Worm (Caenorhabditis elegans): ENCODE measurements around the gene F23H12.5.

DNA sequence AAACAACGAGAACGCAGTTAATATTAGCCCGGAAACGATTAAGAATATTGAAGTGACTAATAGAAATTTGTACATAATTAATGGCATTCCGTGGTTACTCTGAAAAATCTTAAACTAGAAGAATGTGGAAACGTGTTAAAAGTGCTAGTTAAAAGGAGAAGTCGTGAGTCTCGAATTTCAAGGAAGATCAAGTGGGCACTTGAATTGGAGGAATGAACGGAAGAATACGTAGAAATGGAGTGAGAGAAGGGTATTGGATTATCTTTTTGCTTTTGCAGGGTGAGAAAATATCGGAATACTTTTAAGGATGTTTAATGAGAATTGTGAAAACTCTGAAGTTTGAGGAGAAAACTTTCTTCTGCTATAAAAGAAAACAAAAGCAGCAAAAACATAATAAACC lies 48.2 kb upstream of the F23H12.5 start, which contains the start of gene hpo-30:
- TF ChIP-seq W03F9.2 (tag; optimal IDR thresholded peaks at IDR 0.05) (no peak), him-1 (tag; optimal IDR thresholded peaks at IDR 0.05) (no peak)

Data from whole organism, L4/young adult.